Worm (Caenorhabditis elegans) whole organism, L1 larva: ENCODE results near the gene irld-25.
A peak's percentile ranks its signal among the peaks of the same experiment; 100 is the strongest.

ENCODE experiments used
- F16B12.6 ChIP-seq: fragments of 150-350 bp; optimal IDR thresholded peaks from 2 replicates; lab custom pipeline; 2014; ENCODE audit warnings: missing biosample characterization, missing genetic modification characterization
- aly-2 ChIP-seq: fragments of 150-350 bp; optimal IDR thresholded peaks from 2 replicates; lab custom pipeline; 2014; ENCODE audit warnings: missing biosample characterization, missing genetic modification characterization
- ama-1 ChIP-seq: fragments of 150-350 bp; optimal IDR thresholded peaks from 2 replicates; lab custom pipeline; 2014
- blmp-1 ChIP-seq: fragments of 150-350 bp; optimal IDR thresholded peaks from 2 replicates; lab custom pipeline; 2014; ENCODE audit warnings: missing biosample characterization, missing genetic modification characterization
- ceh-82 ChIP-seq, 3 experiments: fragments of 150-350 bp in 1 of 3; sonication (generic microtip) in 2 of 3; optimal IDR thresholded peaks; 2 replicates each; lab custom pipeline; 2014 to 2017; ENCODE audit warnings: missing biosample characterization in 3 of 3, missing genetic modification characterization in 3 of 3
- efl-1 ChIP-seq, 4 experiments: fragments of 150-350 bp; optimal IDR thresholded peaks in 3 of 4; peaks in 1 of 4; 1 replicate in 1 of 4; 2 replicates in 3 of 4; lab custom pipeline; 2014; ENCODE audit warnings: missing biosample characterization in 2 of 4, missing genetic modification characterization in 2 of 4, missing genetic modification reagents in 2 of 4
- efl-3 ChIP-seq: fragments of 200-800 bp; sonication (Bioruptor generic); optimal IDR thresholded peaks from 2 replicates; lab custom pipeline; 2018; ENCODE audit warnings: mild to moderate bottlenecking, missing genetic modification characterization, missing compliant biosample characterization
- egl-27 ChIP-seq, 2 experiments: fragments of 150-350 bp in 1 of 2; sonication (generic microtip); optimal IDR thresholded peaks; 3 replicates each; lab custom pipeline; 2017 to 2018; ENCODE audit warnings: missing biosample characterization in 2 of 2, missing genetic modification characterization in 2 of 2, missing genetic modification reagents in 2 of 2
- elt-2 ChIP-seq: sonication (generic microtip); optimal IDR thresholded peaks from 2 replicates; lab custom pipeline; 2016; ENCODE audit warnings: missing genetic modification characterization, mild to moderate bottlenecking, inconsistent platforms, missing compliant biosample characterization, missing genetic modification reagents
- fkh-10 ChIP-seq: sonication (generic microtip); optimal IDR thresholded peaks from 2 replicates; lab custom pipeline; 2017; ENCODE audit warnings: missing biosample characterization, missing genetic modification reagents, missing genetic modification characterization
- fkh-4 ChIP-seq: sonication (generic microtip); optimal IDR thresholded peaks from 2 replicates; lab custom pipeline; 2016; ENCODE audit warnings: missing compliant biosample characterization, missing genetic modification characterization, borderline replicate concordance
- fkh-8 ChIP-seq: sonication (generic microtip); optimal IDR thresholded peaks from 2 replicates; lab custom pipeline; 2016; ENCODE audit warnings: mild to moderate bottlenecking, missing genetic modification characterization, missing compliant biosample characterization
- fos-1 ChIP-seq: fragments of 150-350 bp; optimal IDR thresholded peaks from 2 replicates; lab custom pipeline; 2014; ENCODE audit warnings: missing biosample characterization, missing genetic modification characterization
- grh-1 ChIP-seq: fragments of 200-800 bp; sonication (Bioruptor generic); IDR thresholded peaks from 2 replicates; pipeline ENCODE4 v1.3.6; 2022; ENCODE audit warnings: missing genetic modification reagents, missing genetic modification characterization, missing compliant biosample characterization
- hpl-2 ChIP-seq: fragments of 150-350 bp; optimal IDR thresholded peaks from 2 replicates; lab custom pipeline; 2014; ENCODE audit warnings: missing biosample characterization, missing genetic modification reagents, missing genetic modification characterization
- irx-1 ChIP-seq: sonication (generic microtip); optimal IDR thresholded peaks from 2 replicates; lab custom pipeline; 2016; ENCODE audit warnings: missing genetic modification characterization, missing compliant biosample characterization
- lin-13 ChIP-seq: fragments of 150-350 bp; optimal IDR thresholded peaks from 2 replicates; lab custom pipeline; 2014; ENCODE audit warnings: missing biosample characterization, missing genetic modification reagents, missing genetic modification characterization
- lin-14 ChIP-seq: fragments of 200-800 bp; sonication (Bioruptor generic); optimal IDR thresholded peaks from 2 replicates; lab custom pipeline; 2018; ENCODE audit warnings: mild to moderate bottlenecking, missing genetic modification characterization, moderate library complexity, missing compliant biosample characterization
- lin-15B ChIP-seq: fragments of 150-350 bp; sonication (generic microtip); optimal IDR thresholded peaks from 3 replicates; lab custom pipeline; 2014; ENCODE audit warnings: missing biosample characterization, missing genetic modification characterization
- mab-9 ChIP-seq: fragments of 200-800 bp; sonication (Bioruptor generic); IDR thresholded peaks from 2 replicates; pipeline ENCODE4 v1.3.6; 2022; ENCODE audit warnings: missing genetic modification reagents, missing genetic modification characterization, missing compliant biosample characterization
- nhr-12 ChIP-seq: sonication (generic microtip); optimal IDR thresholded peaks from 2 replicates; lab custom pipeline; 2017; ENCODE audit warnings: missing biosample characterization, missing genetic modification characterization
- nhr-19 ChIP-seq: fragments of 200-800 bp; sonication (Bioruptor generic); conservative IDR thresholded peaks from 2 replicates; pipeline ENCODE4 v1.3.6; 2022; ENCODE audit warnings: missing genetic modification characterization, missing compliant biosample characterization
- nhr-77 ChIP-seq: fragments of 150-350 bp; optimal IDR thresholded peaks from 2 replicates; lab custom pipeline; 2014; ENCODE audit warnings: missing biosample characterization, missing genetic modification characterization
- nhr-85 ChIP-seq: sonication (generic microtip); peaks from one replicate; lab custom pipeline; 2016; ENCODE audit warnings: missing genetic modification characterization, inconsistent platforms, missing compliant biosample characterization
- pax-3 ChIP-seq: fragments of 200-800 bp; sonication (Bioruptor generic); optimal IDR thresholded peaks from 2 replicates; lab custom pipeline; 2018; ENCODE audit warnings: mild to moderate bottlenecking, missing genetic modification characterization, moderate library complexity, missing compliant biosample characterization
- pqm-1 ChIP-seq: sonication (generic microtip); optimal IDR thresholded peaks from 3 replicates; lab custom pipeline; 2017; ENCODE audit warnings: missing biosample characterization, missing genetic modification characterization
- snu-23 ChIP-seq: sonication (generic microtip); optimal IDR thresholded peaks from 2 replicates; lab custom pipeline; 2016; ENCODE audit warnings: missing genetic modification characterization, missing compliant biosample characterization
- sox-4 ChIP-seq: sonication (generic microtip); optimal IDR thresholded peaks from 2 replicates; lab custom pipeline; 2016; ENCODE audit warnings: missing genetic modification characterization, missing compliant biosample characterization
- sptf-1 ChIP-seq: fragments of 150-350 bp; optimal IDR thresholded peaks from 2 replicates; lab custom pipeline; 2014; ENCODE audit warnings: missing biosample characterization, missing genetic modification characterization
- sup-37 ChIP-seq: fragments of 200-800 bp; sonication (Bioruptor generic); optimal IDR thresholded peaks from 2 replicates; lab custom pipeline; 2018; ENCODE audit warnings: mild to moderate bottlenecking, missing genetic modification characterization, missing compliant biosample characterization
- unc-130 ChIP-seq: fragments of 150-350 bp; optimal IDR thresholded peaks from 2 replicates; lab custom pipeline; 2017; ENCODE audit warnings: missing biosample characterization, missing genetic modification characterization, inconsistent platforms
- unc-30 ChIP-seq: sonication (generic microtip); optimal IDR thresholded peaks from 2 replicates; lab custom pipeline; 2017; ENCODE audit warnings: missing biosample characterization, missing genetic modification characterization
- unc-86 ChIP-seq: sonication (generic microtip); optimal IDR thresholded peaks from 2 replicates; lab custom pipeline; 2016; ENCODE audit warnings: missing genetic modification characterization, missing compliant biosample characterization
- unc-98 ChIP-seq: fragments of 200-800 bp; sonication (Bioruptor generic); IDR thresholded peaks from 2 replicates; pipeline ENCODE4 v1.3.6; 2022; ENCODE audit warnings: missing genetic modification characterization, missing compliant biosample characterization
- xbp-1 ChIP-seq: sonication (generic microtip); optimal IDR thresholded peaks from 2 replicates; lab custom pipeline; 2016; ENCODE audit warnings: missing genetic modification characterization, missing compliant biosample characterization
- zag-1 ChIP-seq: fragments of 150-350 bp; optimal IDR thresholded peaks from 2 replicates; lab custom pipeline; 2014; ENCODE audit warnings: missing biosample characterization, missing genetic modification characterization
- ztf-11 ChIP-seq, 2 experiments: sonication (generic microtip); optimal IDR thresholded peaks; 2 replicates each; lab custom pipeline; 2016 to 2017; ENCODE audit warnings: missing genetic modification characterization in 2 of 2, missing biosample characterization in 1 of 2, missing compliant biosample characterization in 1 of 2

The irld-25 gene

ce11 chrV:15182407-15182806 is 39.0 kb upstream of the irld-25 start, which contains the start of gene fbxa-84:
Gene fbxa-84 (plus strand): TSS chrV:15182440.
- no peak for TF ChIP-seq efl-1 (optimal IDR thresholded peaks at IDR 0.05; lab: Kevin White, UChicago)
- TF ChIP-seq efl-1 (GFP tag; optimal IDR thresholded peaks at IDR 0.05 in 1 of 2; lab: Kevin White, UChicago) = peak in 1 of 2 experiments; percentile 83
- TF ChIP-seq elt-2 (tag; lab: Kevin White, UChicago) = peak; percentile 5
- no peak for TF ChIP-seq nhr-12 (tag; lab: Kevin White, UChicago)

ce11 chrV:15184097-15185040 is 37.1 kb upstream of the irld-25 start, which contains the start of gene Y75B12B.1:
Gene Y75B12B.1 (plus strand): TSS chrV:15184699.
- no peak for TF ChIP-seq egl-27 (tag; optimal IDR thresholded peaks at IDR 0.05; lab: Kevin White, UChicago)
- no peak for TF ChIP-seq efl-1 (optimal IDR thresholded peaks at IDR 0.05; lab: Kevin White, UChicago)
- TF ChIP-seq efl-1 (GFP tag; optimal IDR thresholded peaks at IDR 0.05 in 1 of 2; lab: Kevin White, UChicago) = peak in 1 of 2 experiments; percentile 90
- no peak for TF ChIP-seq sptf-1 (tag; lab: Kevin White, UChicago)
- TF ChIP-seq fkh-4 (tag; lab: Kevin White, UChicago) = no peak

DNA sequence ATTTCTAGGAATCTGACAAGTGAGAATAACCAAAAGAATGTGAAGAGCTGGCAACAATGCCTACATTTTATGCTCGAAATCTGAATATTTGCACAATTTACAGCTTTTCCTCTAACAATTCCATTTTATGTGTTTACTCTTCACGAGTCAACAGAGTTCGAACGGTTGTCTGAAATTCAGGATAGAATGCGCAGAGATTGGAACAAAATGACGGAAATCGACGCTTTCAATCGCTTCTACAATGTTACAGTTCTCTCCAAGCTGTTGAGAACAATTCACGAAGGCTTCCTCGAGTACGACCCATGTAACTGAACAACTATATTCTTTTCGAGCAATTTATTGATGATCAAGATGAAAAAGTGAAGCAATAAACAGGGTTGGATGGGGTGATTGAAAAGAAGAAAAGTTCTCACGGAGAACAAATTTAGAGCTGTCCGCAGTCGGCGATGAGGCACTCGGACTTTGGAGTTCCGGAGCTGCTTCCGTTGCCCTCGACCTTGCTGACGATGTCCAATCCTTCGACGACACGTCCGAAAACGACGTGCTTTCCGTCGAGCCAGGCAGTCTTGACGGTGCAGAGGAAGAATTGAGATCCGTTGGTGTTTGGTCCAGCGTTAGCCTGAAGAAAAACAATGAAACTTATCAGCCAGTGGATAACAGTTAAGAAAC is 35.0 kb upstream of the irld-25 start, which contains the start of gene Y75B12B.3:
Gene Y75B12B.3, minus strand, starts transcription at position 21 of the 669 bp plus-strand sequence.
- TF ChIP-seq efl-1 (optimal IDR thresholded peaks at IDR 0.05; lab: Kevin White, UChicago) (no peak), efl-1 (GFP tag; optimal IDR thresholded peaks at IDR 0.05 in 1 of 2; lab: Kevin White, UChicago) (peak in 1 of 2 experiments; percentile 58), aly-2 (peak; percentile 48), nhr-19 (GFP tag; lab: Robert Waterston, UW) (no peak), snu-23 (GFP tag; lab: Kevin White, UChicago) (no peak), ama-1 (lab: Kevin White, UChicago) (peak; percentile 93), irx-1 (tag; lab: Kevin White, UChicago) (no peak), ztf-11 (tag; optimal IDR thresholded peaks at IDR 0.05; lab: Kevin White, UChicago) (no peak), xbp-1 (tag; lab: Kevin White, UChicago) (no peak), lin-15B (tag; lab: Kevin White, UChicago) (no peak), pax-3 (peak; percentile 26), grh-1 (GFP tag; lab: Robert Waterston, UW) (0 out of 2 replicates have a peak, but pooled peaks have one; percentile 15), nhr-85 (tag; lab: Kevin White, UChicago) (peak; percentile 51)

ce11 chrV:15187083-15188057 is 34.1 kb upstream of the irld-25 start, which contains the start of the genes cyn-7 and bath-36:
Gene cyn-7 (minus strand): TSS chrV:15187378.
Gene bath-36 (plus strand): TSS chrV:15187888.
- TF ChIP-seq unc-30 (tag; lab: Kevin White, UChicago) (no peak), sup-37 (GFP tag; lab: Kevin White, UChicago) (no peak), nhr-12 (tag; lab: Kevin White, UChicago) (no peak), fkh-8 (tag; lab: Kevin White, UChicago) (peak; percentile 86), pqm-1 (tag; lab: Kevin White, UChicago) (no peak), fkh-4 (tag; lab: Kevin White, UChicago) (no peak), lin-14 (GFP tag; lab: Kevin White, UChicago) (peak; percentile 93), unc-130 (tag; lab: Kevin White, UChicago) (peak; percentile 62), efl-1 (optimal IDR thresholded peaks at IDR 0.05; lab: Kevin White, UChicago) (peak; percentile 75 to 84), efl-1 (GFP tag; optimal IDR thresholded peaks at IDR 0.05 in 1 of 2; lab: Kevin White, UChicago) (peak; percentile 82 to 98), unc-86 (tag; lab: Kevin White, UChicago) (peak; percentile 63), sox-4 (peak; percentile 30), lin-15B (tag; lab: Kevin White, UChicago) (peak; percentile 58), grh-1 (GFP tag; lab: Robert Waterston, UW) (peak; percentile 69), F16B12.6 (tag; lab: Kevin White, UChicago) (peak; percentile 92), efl-3 (GFP tag; lab: Kevin White, UChicago) (no peak), unc-98 (no peak), blmp-1 (peak; percentile 98), fos-1 (tag; lab: Kevin White, UChicago) (peak; percentile 40), hpl-2 (GFP tag; lab: Kevin White, UChicago) (no peak), pax-3 (peak; percentile 71), nhr-77 (tag; lab: Kevin White, UChicago) (no peak), fkh-10 (GFP tag; lab: Kevin White, UChicago) (no peak), snu-23 (GFP tag; lab: Kevin White, UChicago) (peak; percentile 94), zag-1 (tag; lab: Kevin White, UChicago) (no peak), ceh-82 (tag; optimal IDR thresholded peaks at IDR 0.05; lab: Kevin White, UChicago) (peak; percentile 58 to 76 (median 71)), mab-9 (GFP tag; lab: Robert Waterston, UW) (no peak), ama-1 (lab: Kevin White, UChicago) (no peak), lin-13 (GFP tag; lab: Kevin White, UChicago) (peak; percentile 7)
